Worm (Caenorhabditis elegans): ENCODE results near the gene F14F7.7.

DNA sequence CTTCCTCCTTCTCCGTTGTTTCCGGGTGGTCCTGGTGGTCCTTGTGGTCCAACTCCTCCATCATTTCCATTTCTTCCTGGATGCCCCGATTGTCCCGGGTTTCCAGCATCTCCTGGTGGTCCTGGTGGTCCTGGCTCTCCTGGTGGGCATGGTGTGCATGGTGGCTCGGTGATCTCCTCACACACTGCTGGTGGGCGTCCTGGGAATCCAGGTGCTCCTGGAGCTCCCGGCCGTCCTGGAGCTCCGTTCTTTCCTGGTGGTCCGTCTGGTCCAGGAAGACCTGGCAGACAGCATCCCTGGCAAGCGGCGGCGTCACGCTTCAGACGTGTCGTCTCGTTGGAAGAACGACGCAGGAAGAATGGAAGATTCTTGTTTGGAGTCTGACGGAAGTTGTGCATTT lies 37.6 kb upstream of the F14F7.7 start:
- TF ChIP-seq flt-1 (GFP tag; IDR thresholded peaks at IDR 0.05) (no peak), ztf-23 (GFP tag; IDR thresholded peaks at IDR 0.05) (no peak), cog-1 (tag; optimal IDR thresholded peaks at IDR 0.05) (no peak), ref-1 (GFP tag; conservative IDR thresholded peaks at IDR 0.05) (no peak)
